Worm (Caenorhabditis elegans) whole organism, young adult: Measurements from ENCODE around the gene T06A1.5.
A peak's percentile ranks its signal among the peaks of the same experiment; 100 is the strongest.

ENCODE experiments used
- B0019.2 ChIP-seq: fragments of 200-800 bp; sonication (Bioruptor generic); conservative IDR thresholded peaks from 2 replicates; pipeline ENCODE4 v1.3.6; 2022; ENCODE audit warnings: missing genetic modification reagents, missing genetic modification characterization, missing compliant biosample characterization
- B0035.1 ChIP-seq: sonication (generic microtip); optimal IDR thresholded peaks from 2 replicates; lab custom pipeline; 2016; ENCODE audit warnings: missing genetic modification characterization, mild to moderate bottlenecking, missing compliant biosample characterization, missing genotype, missing genetic modification reagents
- F22D6.2 ChIP-seq: sonication (generic microtip); optimal IDR thresholded peaks from 2 replicates; lab custom pipeline; 2016; ENCODE audit warnings: mild to moderate bottlenecking, missing genetic modification characterization, missing compliant biosample characterization
- F23B12.7 ChIP-seq: sonication (generic microtip); optimal IDR thresholded peaks from 2 replicates; lab custom pipeline; 2017; ENCODE audit warnings: missing genetic modification characterization, mild to moderate bottlenecking, missing compliant biosample characterization, antibody characterized with exemption, moderate library complexity; ENCODE audit not compliant: insufficient read depth
- F33H1.4 ChIP-seq: fragments of 200-800 bp; sonication (Bioruptor generic); IDR thresholded peaks from 2 replicates; pipeline ENCODE4 v1.3.6; 2022; ENCODE audit warnings: missing genetic modification reagents, missing genetic modification characterization, missing compliant biosample characterization
- F57A8.1 ChIP-seq: fragments of 200-800 bp; sonication (Bioruptor generic); optimal IDR thresholded peaks from 2 replicates; lab custom pipeline; 2018; ENCODE audit warnings: mild to moderate bottlenecking, missing genetic modification characterization, moderate library complexity, missing compliant biosample characterization
- T26A5.8 ChIP-seq: sonication (generic microtip); optimal IDR thresholded peaks from 2 replicates; lab custom pipeline; 2016; ENCODE audit warnings: missing genetic modification characterization, missing compliant biosample characterization
- Y53F4B.3 ChIP-seq: fragments of 200-800 bp; sonication (Bioruptor generic); IDR thresholded peaks from 2 replicates; pipeline ENCODE4 v1.3.6; 2022; ENCODE audit warnings: missing genetic modification reagents, missing genetic modification characterization, missing compliant biosample characterization
- Y95B8A.8 ChIP-seq: fragments of 200-800 bp; sonication (Bioruptor generic); IDR thresholded peaks from 2 replicates; pipeline ENCODE4 v1.3.6; 2022; ENCODE audit warnings: missing genetic modification reagents, missing genetic modification characterization, missing compliant biosample characterization
- aptf-3 ChIP-seq: fragments of 200-800 bp; sonication (Bioruptor generic); IDR thresholded peaks from 2 replicates; pipeline ENCODE4 v1.3.6; 2022; ENCODE audit warnings: missing genetic modification characterization, missing compliant biosample characterization
- bed-1 ChIP-seq: fragments of 200-800 bp; sonication (Bioruptor generic); IDR thresholded peaks from 2 replicates; pipeline ENCODE4 v1.3.6; 2022; ENCODE audit warnings: missing genetic modification reagents, missing genetic modification characterization, missing compliant biosample characterization
- bed-2 ChIP-seq: fragments of 200-800 bp; sonication (Bioruptor generic); IDR thresholded peaks from 2 replicates; pipeline ENCODE4 v1.3.6; 2022; ENCODE audit warnings: missing genetic modification reagents, missing genetic modification characterization, missing compliant biosample characterization
- ccch-3 ChIP-seq: fragments of 200-800 bp; sonication (Bioruptor generic); optimal IDR thresholded peaks from 2 replicates; lab custom pipeline; 2018; ENCODE audit warnings: mild to moderate bottlenecking, missing genetic modification characterization, missing compliant biosample characterization
- cebp-2 ChIP-seq: fragments of 200-800 bp; sonication (Bioruptor generic); IDR thresholded peaks from 2 replicates; pipeline ENCODE4 v1.3.6; 2022; ENCODE audit warnings: missing genetic modification characterization, missing compliant biosample characterization
- die-1 ChIP-seq: sonication (generic microtip); optimal IDR thresholded peaks from 2 replicates; lab custom pipeline; 2016; ENCODE audit warnings: missing genotype, mild to moderate bottlenecking, missing genetic modification characterization, missing compliant biosample characterization
- fkh-3 ChIP-seq: sonication (generic microtip); optimal IDR thresholded peaks from 2 replicates; lab custom pipeline; 2016; ENCODE audit warnings: mild to moderate bottlenecking, missing genetic modification characterization, missing compliant biosample characterization
- gei-17 ChIP-seq: fragments of 200-800 bp; sonication (Bioruptor generic); optimal IDR thresholded peaks from 2 replicates; lab custom pipeline; 2018; ENCODE audit warnings: mild to moderate bottlenecking, missing genetic modification characterization, missing compliant biosample characterization
- hlh-12 ChIP-seq: sonication (generic microtip); optimal IDR thresholded peaks from 2 replicates; lab custom pipeline; 2016; ENCODE audit warnings: missing genetic modification characterization, missing compliant biosample characterization
- hmg-20 ChIP-seq: fragments of 200-800 bp; sonication (Bioruptor generic); IDR thresholded peaks from 2 replicates; pipeline ENCODE4 v1.3.6; 2022; ENCODE audit warnings: missing genetic modification reagents, missing genetic modification characterization, missing compliant biosample characterization
- hsf-1 ChIP-seq: fragments of 200-800 bp; sonication (Bioruptor generic); IDR thresholded peaks from 2 replicates; pipeline ENCODE4 v1.3.6; 2022; ENCODE audit warnings: missing genetic modification reagents, missing genetic modification characterization, missing compliant biosample characterization
- lin-26 ChIP-seq: fragments of 200-800 bp; sonication (Bioruptor generic); IDR thresholded peaks from 2 replicates; pipeline ENCODE4 v1.3.6; 2022; ENCODE audit warnings: missing genetic modification reagents, missing genetic modification characterization, missing compliant biosample characterization
- lin-35 ChIP-seq, 3 experiments: fragments of 150-350 bp in 2 of 3; sonication (generic microtip) in 1 of 3; optimal IDR thresholded peaks; 2 replicates each; lab custom pipeline; 2014 to 2018; ENCODE audit warnings: missing biosample characterization in 3 of 3, missing genetic modification characterization in 3 of 3, missing genetic modification reagents in 3 of 3
- lir-1 ChIP-seq: fragments of 200-800 bp; sonication (Bioruptor generic); conservative IDR thresholded peaks from 2 replicates; pipeline ENCODE4 v1.3.6; 2022; ENCODE audit warnings: missing genetic modification reagents, missing genetic modification characterization, missing compliant biosample characterization
- nfya-1 ChIP-seq: sonication (generic microtip); optimal IDR thresholded peaks from 2 replicates; lab custom pipeline; 2017; ENCODE audit warnings: antibody characterized with exemption, missing compliant biosample characterization, missing genetic modification characterization, borderline replicate concordance; ENCODE audit not compliant: insufficient read depth
- nhr-27 ChIP-seq: fragments of 200-800 bp; sonication (Bioruptor generic); optimal IDR thresholded peaks from 2 replicates; lab custom pipeline; 2018; ENCODE audit warnings: mild to moderate bottlenecking, missing genetic modification characterization, moderate library complexity, missing compliant biosample characterization
- nhr-80 ChIP-seq: sonication (generic microtip); optimal IDR thresholded peaks from 2 replicates; lab custom pipeline; 2016; ENCODE audit warnings: missing genetic modification characterization, missing compliant biosample characterization
- rec-8 ChIP-seq, 2 experiments: sonication (generic microtip); optimal IDR thresholded peaks; 2 replicates each; lab custom pipeline; 2016; ENCODE audit warnings: mild to moderate bottlenecking in 2 of 2, missing genetic modification characterization in 2 of 2, missing genetic modification reagents in 2 of 2, missing genotype in 2 of 2, missing biosample characterization in 1 of 2, missing compliant biosample characterization in 1 of 2, moderate library complexity in 1 of 2
- sdz-38 ChIP-seq: sonication (generic microtip); optimal IDR thresholded peaks from 2 replicates; lab custom pipeline; 2016; ENCODE audit warnings: missing genotype, missing genetic modification characterization, missing compliant biosample characterization
- tbp1 ChIP-seq: fragments of 200-800 bp; sonication (Bioruptor generic); optimal IDR thresholded peaks from 2 replicates; lab custom pipeline; 2018; ENCODE audit warnings: mild to moderate bottlenecking, missing genetic modification characterization, missing compliant biosample characterization
- tbx-9 ChIP-seq: sonication (generic microtip); optimal IDR thresholded peaks from 2 replicates; lab custom pipeline; 2016; ENCODE audit warnings: borderline replicate concordance, missing genetic modification characterization, inconsistent platforms, missing compliant biosample characterization
- zfh-2 ChIP-seq: fragments of 200-800 bp; sonication (Bioruptor generic); conservative IDR thresholded peaks from 2 replicates; pipeline ENCODE4 v1.3.6; 2022; ENCODE audit warnings: missing genetic modification reagents, missing genetic modification characterization, missing compliant biosample characterization
- zim-3 ChIP-seq: sonication (generic microtip); optimal IDR thresholded peaks from 2 replicates; lab custom pipeline; 2017; ENCODE audit warnings: mild to moderate bottlenecking, missing genetic modification characterization, moderate library complexity, missing compliant biosample characterization
- ztf-22 ChIP-seq: fragments of 200-800 bp; sonication (Bioruptor generic); optimal IDR thresholded peaks from 2 replicates; lab custom pipeline; 2018; ENCODE audit warnings: mild to moderate bottlenecking, missing genetic modification characterization, moderate library complexity, missing compliant biosample characterization
- ztf-28 ChIP-seq: fragments of 200-800 bp; sonication (Bioruptor generic); IDR thresholded peaks from 2 replicates; pipeline ENCODE4 v1.3.6; 2022; ENCODE audit warnings: missing genetic modification reagents, missing genetic modification characterization, missing compliant biosample characterization
- ztf-3 ChIP-seq: fragments of 200-800 bp; sonication (Bioruptor generic); optimal IDR thresholded peaks from 2 replicates; lab custom pipeline; 2018; ENCODE audit warnings: mild to moderate bottlenecking, missing genetic modification characterization, missing compliant biosample characterization
- ztf-6 ChIP-seq: fragments of 200-800 bp; sonication (Bioruptor generic); IDR thresholded peaks from 2 replicates; pipeline ENCODE4 v1.3.6; 2022; ENCODE audit warnings: missing genetic modification reagents, missing genetic modification characterization, missing compliant biosample characterization

T06A1.5 gene

DNA sequence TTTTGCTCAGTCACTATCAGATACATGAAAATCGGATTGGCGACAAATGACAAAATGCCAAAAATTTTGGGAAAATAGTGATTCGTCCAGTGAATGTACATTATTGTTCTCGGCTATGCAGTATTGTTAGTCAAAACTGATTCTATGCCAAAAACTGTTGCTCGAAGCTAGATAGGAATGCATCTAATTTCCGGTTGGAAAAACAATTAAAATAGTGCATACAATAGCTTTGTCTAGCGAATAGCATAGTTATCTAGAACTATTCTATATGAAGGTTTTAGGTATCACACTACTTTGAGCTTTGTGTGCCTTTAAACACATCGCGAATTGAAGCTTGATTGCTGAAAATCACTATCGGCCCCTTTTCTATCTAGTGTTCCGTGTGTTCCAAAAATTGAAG, 37.8 kb downstream of the T06A1.5 start, which contains the start of gene srj-15:
TSS of gene srj-15 (minus strand) at position 101 of the 400 bp plus-strand sequence.
- TF ChIP-seq lin-26 (GFP tag; lab: Robert Waterston, UW), result no peak
- no peak for TF ChIP-seq tbp1 (GFP tag; lab: Kevin White, UChicago)
- no peak for TF ChIP-seq F33H1.4 (GFP tag; lab: Robert Waterston, UW)
- TF ChIP-seq B0019.2 (GFP tag; lab: Robert Waterston, UW), result no peak
- no peak for TF ChIP-seq fkh-3 (tag; lab: Kevin White, UChicago)
- no peak for TF ChIP-seq sdz-38 (tag; lab: Kevin White, UChicago)
- TF ChIP-seq nfya-1, result no peak
- no peak for TF ChIP-seq nhr-27 (tag; lab: Kevin White, UChicago)
- no peak for TF ChIP-seq F23B12.7 (tag; lab: Kevin White, UChicago)
- no peak for TF ChIP-seq gei-17 (GFP tag; lab: Kevin White, UChicago)
- TF ChIP-seq ccch-3 (GFP tag; lab: Kevin White, UChicago), result no peak

DNA sequence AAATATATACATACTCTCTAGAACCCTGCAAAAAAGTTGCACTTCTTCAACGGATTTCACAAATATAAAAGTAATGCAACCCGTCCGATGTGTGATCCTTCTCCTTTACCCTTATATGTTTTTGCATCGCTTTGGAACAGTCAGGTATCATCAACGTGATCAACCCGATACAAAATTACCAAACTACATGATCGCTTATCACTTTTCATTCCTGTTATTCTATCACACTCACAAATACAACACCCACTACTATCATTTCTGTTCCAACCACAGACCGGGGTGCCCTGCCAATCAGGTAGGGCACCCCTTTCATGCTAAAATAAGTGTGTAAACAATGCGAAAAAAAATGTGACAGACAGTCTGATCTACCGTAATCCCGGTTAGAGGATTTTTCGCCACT, 39.9 kb downstream of the T06A1.5 start:
- TF ChIP-seq F22D6.2 (tag; lab: Kevin White, UChicago), result peak; percentile 75
- no peak for TF ChIP-seq die-1 (tag; lab: Kevin White, UChicago)
- peak; percentile 33 for TF ChIP-seq nhr-80 (tag; lab: Kevin White, UChicago)

DNA sequence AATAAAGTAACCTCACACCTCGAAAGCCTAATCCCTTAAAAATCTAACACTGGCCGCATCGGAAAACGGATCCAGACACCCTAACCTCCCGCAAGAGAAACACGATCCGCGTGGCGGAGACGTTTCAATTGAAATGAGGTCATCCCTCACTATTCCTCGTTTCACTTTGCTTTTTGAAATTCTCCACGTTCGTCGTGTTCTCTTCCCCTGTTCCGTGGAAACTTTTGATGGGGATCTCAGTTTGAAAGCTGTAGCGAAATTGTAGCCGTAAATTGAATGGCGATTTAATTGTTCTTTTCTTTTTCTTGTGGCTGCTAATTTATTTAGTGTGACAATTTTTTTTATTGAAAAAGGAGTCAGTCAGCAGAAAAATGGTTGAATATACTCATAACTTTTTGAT, 41.8 kb downstream of the T06A1.5 start:
- no peak for TF ChIP-seq ztf-28 (GFP tag; lab: Robert Waterston, UW)
- no peak for TF ChIP-seq hlh-12 (tag; lab: Kevin White, UChicago)
- no peak for TF ChIP-seq ztf-6 (GFP tag; lab: Robert Waterston, UW)
- no peak for TF ChIP-seq tbx-9 (tag; lab: Kevin White, UChicago)
- TF ChIP-seq Y95B8A.8 (GFP tag; lab: Robert Waterston, UW), result no peak
- no peak for TF ChIP-seq hmg-20 (GFP tag; lab: Robert Waterston, UW)
- TF ChIP-seq F57A8.1 (GFP tag; lab: Kevin White, UChicago), result no peak
- TF ChIP-seq ztf-22 (GFP tag; lab: Kevin White, UChicago), result no peak
- TF ChIP-seq lir-1 (GFP tag; lab: Robert Waterston, UW), result no peak
- TF ChIP-seq aptf-3 (GFP tag; lab: Robert Waterston, UW), result no peak
- no peak for TF ChIP-seq bed-2
- TF ChIP-seq bed-1, result no peak
- TF ChIP-seq, all 124 proteins: peak for 0

DNA sequence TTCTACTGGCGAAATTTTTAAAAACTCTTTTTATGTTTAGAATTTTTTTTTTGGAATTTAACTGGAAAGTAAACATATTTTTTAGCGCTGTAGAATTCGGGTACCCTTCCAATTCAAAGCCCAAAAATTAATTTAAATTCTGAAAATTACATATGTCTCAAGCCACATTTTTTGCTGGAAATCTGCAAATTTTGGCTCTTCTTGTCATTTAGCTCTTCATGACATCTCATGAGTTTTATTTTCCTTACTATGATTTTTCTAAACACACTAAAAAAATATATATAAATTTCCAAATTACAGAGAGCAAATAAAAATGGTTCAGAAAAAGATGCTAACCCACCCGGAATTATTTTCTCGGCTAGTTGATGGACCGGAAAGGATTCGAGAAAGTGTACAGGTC, 42.2 kb downstream of the T06A1.5 start, which contains the start of gene acs-3:
TSS of gene acs-3 (plus strand) at position 301 of the 400 bp plus-strand sequence.
- TF ChIP-seq lin-35 (GFP tag; optimal IDR thresholded peaks at IDR 0.05; lab: Kevin White, UChicago) (no peak), ztf-3 (GFP tag; lab: Kevin White, UChicago) (no peak), lin-26 (GFP tag; lab: Robert Waterston, UW) (no peak), zim-3 (tag; lab: Kevin White, UChicago) (no peak), T26A5.8 (no peak), zfh-2 (GFP tag; lab: Robert Waterston, UW) (no peak), lir-1 (GFP tag; lab: Robert Waterston, UW) (no peak), hsf-1 (no peak), rec-8 (tag; optimal IDR thresholded peaks at IDR 0.05; lab: Kevin White, UChicago) (no peak), Y53F4B.3 (GFP tag; lab: Robert Waterston, UW) (no peak), cebp-2 (GFP tag; lab: Robert Waterston, UW) (no peak), B0035.1 (tag; lab: Kevin White, UChicago) (no peak)
